Worm (Caenorhabditis elegans) whole organism, early embryonic: ENCODE data around the gene F55H2.5.

Experiments
- B0310.2 ChIP-seq: sonication (generic microtip); optimal IDR thresholded peaks from 2 replicates; lab custom pipeline; 2016; ENCODE audit warnings: mild to moderate bottlenecking, missing genetic modification characterization, missing compliant biosample characterization
- aly-1 ChIP-seq: sonication (generic microtip); optimal IDR thresholded peaks from 2 replicates; lab custom pipeline; 2016; ENCODE audit warnings: missing genetic modification characterization, missing compliant biosample characterization
- ama-1 ChIP-seq: fragments of 150-350 bp; optimal IDR thresholded peaks from 2 replicates; lab custom pipeline; 2014
- ets-7 ChIP-seq: sonication (generic microtip); optimal IDR thresholded peaks from 2 replicates; lab custom pipeline; 2016; ENCODE audit warnings: missing genotype, missing genetic modification characterization, missing compliant biosample characterization
- flt-1 ChIP-seq: fragments of 200-800 bp; sonication (Bioruptor generic); IDR thresholded peaks from 2 replicates; pipeline ENCODE4 v1.3.6; 2022; ENCODE audit warnings: missing genetic modification characterization, missing compliant biosample characterization
- hmbx-1 ChIP-seq: sonication (generic microtip); optimal IDR thresholded peaks from 2 replicates; lab custom pipeline; 2016; ENCODE audit warnings: mild to moderate bottlenecking, missing genetic modification characterization, missing compliant biosample characterization
- hmg-4 ChIP-seq: fragments of 200-800 bp; sonication (Bioruptor generic); optimal IDR thresholded peaks from 2 replicates; lab custom pipeline; 2018; ENCODE audit warnings: mild to moderate bottlenecking, missing genetic modification characterization, missing compliant biosample characterization
- hnd-1 ChIP-seq: sonication (generic microtip); optimal IDR thresholded peaks from 2 replicates; lab custom pipeline; 2016; ENCODE audit warnings: missing genetic modification characterization, missing compliant biosample characterization
- pes-1 ChIP-seq: fragments of 200-800 bp; sonication (Bioruptor generic); IDR thresholded peaks from 2 replicates; pipeline ENCODE4 v1.3.6; 2022; ENCODE audit warnings: missing genetic modification reagents, missing genetic modification characterization, missing compliant biosample characterization
- scrt-1 ChIP-seq: fragments of 200-800 bp; sonication (Bioruptor generic); IDR thresholded peaks from 2 replicates; pipeline ENCODE4 v1.3.6; 2022; ENCODE audit warnings: missing genetic modification characterization, missing compliant biosample characterization
- sea-1 ChIP-seq: fragments of 200-800 bp; sonication (Bioruptor generic); conservative IDR thresholded peaks from 2 replicates; pipeline ENCODE4 v1.3.6; 2022; ENCODE audit warnings: missing genetic modification characterization, missing compliant biosample characterization
- tbx-37 ChIP-seq: fragments of 200-800 bp; sonication (Bioruptor generic); conservative IDR thresholded peaks from 2 replicates; pipeline ENCODE4 v1.3.6; 2022; ENCODE audit warnings: missing genetic modification reagents, missing genetic modification characterization, missing compliant biosample characterization
- tra-4 ChIP-seq: sonication (generic microtip); optimal IDR thresholded peaks from 2 replicates; lab custom pipeline; 2017; ENCODE audit warnings: missing genetic modification characterization, missing compliant biosample characterization

- TF ChIP-seq hmbx-1 (tag; lab: Kevin White, UChicago) (no peak), hmg-4 (no peak), sea-1 (GFP tag; lab: Robert Waterston, UW) (no peak), ama-1 (lab: Kevin White, UChicago) (no peak), B0310.2 (tag; lab: Kevin White, UChicago) (no peak), hnd-1 (no peak), aly-1 (no peak), tra-4 (tag; lab: Kevin White, UChicago) (no peak), flt-1 (GFP tag; lab: Robert Waterston, UW) (no peak), tbx-37 (GFP tag; lab: Robert Waterston, UW) (no peak), ets-7 (tag; lab: Kevin White, UChicago) (no peak), pes-1 (GFP tag; lab: Robert Waterston, UW) (no peak), scrt-1 (GFP tag; lab: Robert Waterston, UW) (no peak)
Measured at ce11 chrIII:9461894-9462784, 49.1 kb upstream of the F55H2.5 start.
